Fruit fly (Drosophila melanogaster): Measurements from ENCODE around the gene CG7377.
"Not testable (repeated sequence)": the region's sequence is repeated elsewhere in the genome, so short reads cannot be mapped to it uniquely, and the experiment has no call there.

The CG7377 gene

dm6 chr3L:11589395-11589794, at the start of gene CG7377:
TSS of gene CG7377 (plus strand) at chr3L:11589695.
- not testable (repeated sequence) for TF ChIP-seq Hr78 (GFP tag; optimal IDR thresholded peaks at IDR 0.05); dl (GFP tag; optimal IDR thresholded peaks at IDR 0.05; ENCODE audit: insufficient read depth in 1 of 2, partially characterized antibody in 2 of 2); br (GFP tag; optimal IDR thresholded peaks at IDR 0.05)

DNA sequence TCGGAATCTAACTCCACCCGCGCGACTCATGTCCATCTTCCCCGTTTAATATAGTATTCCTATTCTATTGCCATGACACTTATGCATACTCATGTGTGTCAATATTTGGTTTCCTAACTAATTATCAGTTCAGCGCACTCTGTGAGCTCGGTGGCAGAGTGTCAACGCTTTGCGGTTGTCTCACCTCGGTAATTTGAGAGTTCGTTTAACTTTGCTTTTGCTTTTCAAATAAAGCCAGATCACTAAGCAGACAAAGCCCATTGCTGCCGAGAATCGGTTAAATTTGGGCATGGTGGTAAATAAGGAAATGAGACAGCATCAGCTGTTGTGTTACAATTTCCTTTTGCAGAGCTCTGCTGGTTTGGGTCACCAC, 49.2 kb upstream of the CG7377 start:
- TF ChIP-seq fru (GFP tag; optimal IDR thresholded peaks at IDR 0.05) (no peak), Dfd (GFP tag; optimal IDR thresholded peaks at IDR 0.05) (no peak), ey (GFP tag; optimal IDR thresholded peaks at IDR 0.05) (no peak), tai (GFP tag; optimal IDR thresholded peaks at IDR 0.05) (no peak)

DNA sequence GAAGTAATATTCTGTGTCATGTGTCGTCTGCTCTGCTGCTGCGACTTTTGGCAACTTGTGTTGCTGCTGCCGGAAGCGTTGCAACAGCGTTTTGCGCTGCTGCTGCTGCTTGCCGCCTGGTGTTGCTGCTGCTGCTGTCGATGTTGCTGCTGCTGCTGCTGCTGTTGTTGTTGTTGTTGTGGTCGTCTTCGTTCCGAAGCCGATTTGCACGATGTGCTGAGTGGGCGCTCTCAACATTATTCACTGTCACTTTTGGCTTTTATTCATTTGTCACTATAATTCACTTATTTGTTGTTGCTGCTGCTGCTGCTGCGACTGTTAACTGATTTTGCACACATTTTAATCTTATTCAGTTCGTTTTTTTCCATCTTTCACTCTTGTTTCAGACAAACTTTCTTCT, 47.1 kb upstream of the CG7377 start:
- TF ChIP-seq dsf (GFP tag; optimal IDR thresholded peaks at IDR 0.05; ENCODE audit: borderline replicate concordance) (no peak), Dfd (GFP tag; optimal IDR thresholded peaks at IDR 0.05) (peak; percentile 94)

dm6 chr3L:11542948-11543347, 46.5 kb upstream of the CG7377 start:
- TF ChIP-seq rgr (GFP tag; optimal IDR thresholded peaks at IDR 0.05): no peak
- TF ChIP-seq Hr83 (GFP tag; optimal IDR thresholded peaks at IDR 0.05; ENCODE audit: poor library complexity, severe bottlenecking): no peak
- no peak for TF ChIP-seq brk (GFP tag; optimal IDR thresholded peaks at IDR 0.05)
- no peak for TF ChIP-seq h (GFP tag; optimal IDR thresholded peaks at IDR 0.05)
- no peak for TF ChIP-seq Hr78 (GFP tag; optimal IDR thresholded peaks at IDR 0.05)
- TF ChIP-seq N (GFP tag; optimal IDR thresholded peaks at IDR 0.05): no peak
- no peak for TF ChIP-seq Abd-B (GFP tag; optimal IDR thresholded peaks at IDR 0.05)
- TF ChIP-seq lola (GFP tag; optimal IDR thresholded peaks at IDR 0.05): no peak
- TF ChIP-seq dmrt93B (GFP tag; optimal IDR thresholded peaks at IDR 0.05): no peak
- no peak for TF ChIP-seq CG9705 (GFP tag; optimal IDR thresholded peaks at IDR 0.05)
- no peak for TF ChIP-seq usp (GFP tag; optimal IDR thresholded peaks at IDR 0.05)
- TF ChIP-seq Dif (GFP tag; optimal IDR thresholded peaks at IDR 0.05; ENCODE audit: partially characterized antibody): no peak
- no peak for TF ChIP-seq sage (GFP tag; optimal IDR thresholded peaks at IDR 0.05)
- no peak for TF ChIP-seq Vsx2 (GFP tag; optimal IDR thresholded peaks at IDR 0.05; ENCODE audit: partially characterized antibody)
- TF ChIP-seq HLH106 (tag; optimal IDR thresholded peaks at IDR 0.05): no peak
- TF ChIP-seq br (GFP tag; optimal IDR thresholded peaks at IDR 0.05): no peak
- no peak for TF ChIP-seq dl (GFP tag; optimal IDR thresholded peaks at IDR 0.05; ENCODE audit: insufficient read depth in 1 of 2, partially characterized antibody in 2 of 2)
- no peak for TF ChIP-seq psq (GFP tag; optimal IDR thresholded peaks at IDR 0.05)

DNA sequence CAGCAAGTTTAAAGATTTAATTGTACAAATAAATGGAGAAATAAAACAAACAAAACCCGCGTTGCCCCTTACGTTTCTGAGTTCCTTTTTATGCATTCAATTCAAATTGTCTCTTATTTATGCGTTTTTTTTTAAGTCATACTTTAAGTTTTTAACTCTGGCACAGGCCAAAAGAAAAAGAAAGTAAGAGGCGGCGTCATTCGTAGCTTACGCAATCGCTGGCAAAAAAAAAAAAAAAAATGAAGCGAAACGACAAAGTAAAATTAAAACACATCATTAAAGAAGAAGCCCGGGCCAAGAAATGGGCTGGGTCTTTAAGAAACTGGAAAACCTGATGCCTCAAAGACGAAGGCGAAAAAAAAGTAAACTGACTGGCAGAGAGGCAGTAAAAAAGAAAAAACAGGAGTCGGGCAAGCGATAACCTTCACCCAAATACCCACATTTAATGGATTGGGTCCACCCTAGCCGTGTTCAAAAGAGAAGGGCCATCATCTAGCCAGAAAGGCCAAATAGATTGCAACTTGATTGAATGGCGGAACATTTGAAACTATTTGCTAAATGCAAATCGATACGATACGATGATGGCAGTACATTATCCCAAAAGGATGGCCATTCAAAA, 45.7 kb upstream of the CG7377 start:
- TF ChIP-seq Sp1 (GFP tag; optimal IDR thresholded peaks at IDR 0.05): no peak
- no peak for TF ChIP-seq Dfd (GFP tag; optimal IDR thresholded peaks at IDR 0.05)
- no peak for TF ChIP-seq CrebA (GFP tag; optimal IDR thresholded peaks at IDR 0.05; ENCODE audit: borderline replicate concordance)
- no peak for TF ChIP-seq Rel (GFP tag; optimal IDR thresholded peaks at IDR 0.05)
- TF ChIP-seq Rel (tag; optimal IDR thresholded peaks at IDR 0.05): no peak
- no peak for TF ChIP-seq h (GFP tag; optimal IDR thresholded peaks at IDR 0.05)
- no peak for TF ChIP-seq fru (GFP tag; optimal IDR thresholded peaks at IDR 0.05)

- TF ChIP-seq foxo (GFP tag; optimal IDR thresholded peaks at IDR 0.05): no peak
- TF ChIP-seq Dfd (GFP tag; optimal IDR thresholded peaks at IDR 0.05): no peak
- TF ChIP-seq HLH106 (tag; optimal IDR thresholded peaks at IDR 0.05): no peak
- no peak for TF ChIP-seq Mio (GFP tag; optimal IDR thresholded peaks at IDR 0.05)
- TF ChIP-seq dmrt93B (GFP tag; optimal IDR thresholded peaks at IDR 0.05): no peak
- TF ChIP-seq br (GFP tag; optimal IDR thresholded peaks at IDR 0.05): no peak
- no peak for TF ChIP-seq Abd-B (GFP tag; optimal IDR thresholded peaks at IDR 0.05)
- no peak for TF ChIP-seq pan (optimal IDR thresholded peaks at IDR 0.05)
- TF ChIP-seq jim (GFP tag; optimal IDR thresholded peaks at IDR 0.05): no peak
- no peak for TF ChIP-seq brk (GFP tag; optimal IDR thresholded peaks at IDR 0.05)
- TF ChIP-seq CG32264 (GFP tag; optimal IDR thresholded peaks at IDR 0.05): no peak
- TF ChIP-seq fru (GFP tag; optimal IDR thresholded peaks at IDR 0.05): no peak
- no peak for TF ChIP-seq CG9705 (GFP tag; optimal IDR thresholded peaks at IDR 0.05)
Observed at dm6 chr3L:11547302-11547994, 42.0 kb upstream of the CG7377 start.
